Fruit fly (Drosophila melanogaster): ENCODE measurements around the gene CG9672.

DNA sequence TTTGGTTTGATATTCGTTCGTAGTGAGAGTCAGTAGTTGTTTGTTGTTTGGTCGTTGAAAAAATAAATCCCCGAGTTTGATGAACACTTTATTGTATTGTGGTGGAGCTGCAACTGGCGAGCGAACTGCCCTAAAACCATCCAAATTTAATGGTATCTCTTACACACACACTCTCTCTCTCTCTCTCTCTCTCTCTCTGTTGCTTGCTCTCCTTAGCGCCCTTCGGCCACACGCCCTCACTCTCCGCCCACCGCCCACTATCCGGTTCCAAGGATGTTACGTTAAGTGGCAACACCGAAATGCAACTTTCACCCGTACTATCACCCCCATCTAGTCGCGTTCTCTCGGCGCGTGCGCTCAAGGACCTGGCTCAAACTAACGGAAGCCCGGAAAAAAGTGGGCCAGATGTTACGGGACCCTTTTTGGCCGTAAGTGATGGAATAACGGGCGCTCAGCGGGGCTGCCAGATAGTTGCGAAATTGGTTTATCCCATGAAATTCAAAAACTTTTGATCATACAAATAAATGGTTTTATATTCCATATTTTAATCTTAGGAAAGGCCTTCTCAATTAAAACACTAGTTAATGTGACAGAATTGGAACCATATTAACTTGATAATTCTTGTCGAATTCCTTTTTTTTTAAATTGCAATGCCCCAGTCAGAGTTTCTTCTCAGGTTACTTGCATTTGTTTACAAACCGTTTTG, 19.1 kb downstream of the CG9672 start:
- TF ChIP-seq CG12605 (GFP tag; IDR thresholded peaks at IDR 0.05) (no peak), CG32121 (GFP tag; IDR thresholded peaks at IDR 0.05) (no peak), CG8159 (tag; optimal IDR thresholded peaks at IDR 0.05) (no peak), rn (GFP tag; IDR thresholded peaks at IDR 0.05) (no peak), Pif1A (GFP tag; optimal IDR thresholded peaks at IDR 0.05) (no peak), CG13204 (GFP tag; optimal IDR thresholded peaks at IDR 0.05) (no peak), CG10348 (GFP tag; IDR thresholded peaks at IDR 0.05) (no peak), CG8301 (tag; optimal IDR thresholded peaks at IDR 0.05) (no peak), CG9948 (tag; optimal IDR thresholded peaks at IDR 0.05) (no peak), CG17806 (tag; optimal IDR thresholded peaks at IDR 0.05) (no peak), CG14655 (GFP tag; optimal IDR thresholded peaks at IDR 0.05) (no peak)
